Fruit fly (Drosophila melanogaster): ENCODE measurements around the gene CG1161.

dm6 chr3R:5392621-5393020, 37.7 kb downstream of the CG1161 start, which contains the start of gene kkv:
- TF ChIP-seq Mnt (GFP tag; optimal IDR thresholded peaks at IDR 0.05) (no peak), CG12768 (GFP tag; optimal IDR thresholded peaks at IDR 0.05) (no peak), CG14711 (tag; optimal IDR thresholded peaks at IDR 0.05) (no peak), cnc (optimal IDR thresholded peaks at IDR 0.05) (no peak), ovo (GFP tag; optimal IDR thresholded peaks at IDR 0.05) (no peak), CG5204 (GFP tag; optimal IDR thresholded peaks at IDR 0.05) (no peak)

Data from whole organism, adult.